Worm (Caenorhabditis elegans) whole organism, L3 larva: ENCODE results near the gene H20E11.2.

ENCODE experiments used
- R02D3.7 ChIP-seq: fragments of 150-350 bp; optimal IDR thresholded peaks from 2 replicates; lab custom pipeline; 2014; ENCODE audit warnings: missing biosample characterization, missing genetic modification characterization
- ZK546.5 ChIP-seq: sonication (generic microtip); optimal IDR thresholded peaks from 2 replicates; lab custom pipeline; 2017; ENCODE audit warnings: missing biosample characterization, missing genetic modification characterization
- aly-2 ChIP-seq: fragments of 150-350 bp; optimal IDR thresholded peaks from 2 replicates; lab custom pipeline; 2014; ENCODE audit warnings: missing biosample characterization, missing genetic modification characterization
- ama-1 ChIP-seq: fragments of 150-350 bp; optimal IDR thresholded peaks from 2 replicates; lab custom pipeline; 2018
- ceh-16 ChIP-seq: sonication (generic microtip); optimal IDR thresholded peaks from 2 replicates; lab custom pipeline; 2017; ENCODE audit warnings: missing biosample characterization, missing genetic modification characterization
- ceh-28 ChIP-seq: fragments of 150-350 bp; optimal IDR thresholded peaks from 2 replicates; lab custom pipeline; 2014; ENCODE audit warnings: missing biosample characterization, missing genetic modification reagents, missing genetic modification characterization
- ceh-82 ChIP-seq: fragments of 150-350 bp; optimal IDR thresholded peaks from 2 replicates; lab custom pipeline; 2014; ENCODE audit warnings: missing biosample characterization, missing genetic modification characterization
- ceh-9 ChIP-seq: sonication (generic microtip); optimal IDR thresholded peaks from 2 replicates; lab custom pipeline; 2018; ENCODE audit warnings: missing biosample characterization, missing genetic modification characterization
- daf-12 ChIP-seq: fragments of 150-350 bp; optimal IDR thresholded peaks from 2 replicates; lab custom pipeline; 2014; ENCODE audit warnings: missing biosample characterization, missing genetic modification reagents, missing genetic modification characterization
- egl-27 ChIP-seq: sonication (generic microtip); optimal IDR thresholded peaks from 4 replicates; lab custom pipeline; 2017; ENCODE audit warnings: missing biosample characterization, missing genetic modification reagents, missing genetic modification characterization
- egl-5 ChIP-seq: fragments of 150-350 bp; optimal IDR thresholded peaks from 2 replicates; lab custom pipeline; 2017; ENCODE audit warnings: missing biosample characterization, missing genetic modification reagents, missing genetic modification characterization, inconsistent platforms
- elt-1 ChIP-seq: fragments of 150-350 bp; optimal IDR thresholded peaks from 2 replicates; lab custom pipeline; 2014; ENCODE audit warnings: missing biosample characterization, missing genetic modification characterization
- elt-2 ChIP-seq: sonication (generic microtip); optimal IDR thresholded peaks from 2 replicates; lab custom pipeline; 2016; ENCODE audit warnings: missing genetic modification reagents, mild to moderate bottlenecking, missing genetic modification characterization, missing compliant biosample characterization
- elt-3 ChIP-seq, 3 experiments: fragments of 150-350 bp in 1 of 3; sonication (generic microtip) in 2 of 3; optimal IDR thresholded peaks; 2 replicates in 2 of 3; 4 replicates in 1 of 3; lab custom pipeline; 2014 to 2017; ENCODE audit warnings: missing biosample characterization in 3 of 3, missing genetic modification characterization in 3 of 3
- eor-1 ChIP-seq, 2 experiments: fragments of 150-350 bp; optimal IDR thresholded peaks; 2 replicates each; lab custom pipeline; 2014 to 2018; ENCODE audit warnings: missing biosample characterization in 2 of 2, missing genetic modification characterization in 2 of 2
- fkh-10 ChIP-seq: sonication (generic microtip); optimal IDR thresholded peaks from 2 replicates; lab custom pipeline; 2017; ENCODE audit warnings: missing biosample characterization, missing genetic modification reagents, missing genetic modification characterization
- fkh-2 ChIP-seq: fragments of 150-350 bp; optimal IDR thresholded peaks from 2 replicates; lab custom pipeline; 2014; ENCODE audit warnings: missing biosample characterization, missing genetic modification reagents, missing genetic modification characterization
- fos-1 ChIP-seq: fragments of 150-350 bp; optimal IDR thresholded peaks from 2 replicates; lab custom pipeline; 2014; ENCODE audit warnings: missing biosample characterization, missing genetic modification characterization
- hmg-11 ChIP-seq: sonication (generic microtip); optimal IDR thresholded peaks from 2 replicates; lab custom pipeline; 2016; ENCODE audit warnings: missing genetic modification characterization, missing compliant biosample characterization
- jun-1 ChIP-seq: fragments of 150-350 bp; optimal IDR thresholded peaks from 2 replicates; lab custom pipeline; 2014; ENCODE audit warnings: missing biosample characterization, missing genetic modification reagents, missing genetic modification characterization
- lin-15B ChIP-seq: fragments of 150-350 bp; optimal IDR thresholded peaks from 2 replicates; lab custom pipeline; 2014; ENCODE audit warnings: missing biosample characterization, missing genetic modification characterization
- lin-39 ChIP-seq: fragments of 150-350 bp; optimal IDR thresholded peaks from 2 replicates; lab custom pipeline; 2018; ENCODE audit warnings: missing biosample characterization, missing genetic modification reagents, missing genetic modification characterization
- lsy-12 ChIP-seq: sonication (generic microtip); optimal IDR thresholded peaks from 2 replicates; lab custom pipeline; 2016; ENCODE audit warnings: mild to moderate bottlenecking, missing genetic modification characterization, missing compliant biosample characterization
- mdl-1 ChIP-seq: fragments of 150-350 bp; optimal IDR thresholded peaks from 2 replicates; lab custom pipeline; 2014; ENCODE audit warnings: missing biosample characterization, missing genetic modification characterization
- mml-1 ChIP-seq: fragments of 150-350 bp; sonication (generic microtip); optimal IDR thresholded peaks from 3 replicates; lab custom pipeline; 2014; ENCODE audit warnings: missing biosample characterization, missing genetic modification characterization
- nfya-1 ChIP-seq: sonication (generic microtip); optimal IDR thresholded peaks from 2 replicates; lab custom pipeline; 2017; ENCODE audit warnings: missing genetic modification characterization, mild to moderate bottlenecking, missing compliant biosample characterization, antibody characterized with exemption, moderate library complexity; ENCODE audit not compliant: insufficient read depth
- nhr-11 ChIP-seq: fragments of 150-350 bp; optimal IDR thresholded peaks from 2 replicates; lab custom pipeline; 2014; ENCODE audit warnings: missing biosample characterization, missing genetic modification characterization
- nhr-12 ChIP-seq: fragments of 150-350 bp; optimal IDR thresholded peaks from 2 replicates; lab custom pipeline; 2014; ENCODE audit warnings: missing biosample characterization, missing genetic modification characterization
- nhr-23 ChIP-seq: fragments of 150-350 bp; optimal IDR thresholded peaks from 2 replicates; lab custom pipeline; 2014; ENCODE audit warnings: missing biosample characterization, missing genetic modification reagents, missing genetic modification characterization
- nhr-237 ChIP-seq: fragments of 150-350 bp; optimal IDR thresholded peaks from 2 replicates; lab custom pipeline; 2014; ENCODE audit warnings: missing biosample characterization, missing genetic modification characterization
- nhr-25 ChIP-seq: sonication (generic microtip); optimal IDR thresholded peaks from 2 replicates; lab custom pipeline; 2017; ENCODE audit warnings: missing biosample characterization, missing genetic modification characterization
- nhr-28 ChIP-seq: fragments of 150-350 bp; optimal IDR thresholded peaks from 2 replicates; lab custom pipeline; 2014; ENCODE audit warnings: missing biosample characterization, missing genetic modification characterization
- nhr-43 ChIP-seq: sonication (generic microtip); optimal IDR thresholded peaks from 2 replicates; lab custom pipeline; 2016; ENCODE audit warnings: mild to moderate bottlenecking, missing genetic modification characterization, missing compliant biosample characterization; ENCODE audit not compliant: poor library complexity, severe bottlenecking
- nhr-67 ChIP-seq: fragments of 150-350 bp; optimal IDR thresholded peaks from 2 replicates; lab custom pipeline; 2014; ENCODE audit warnings: missing biosample characterization, missing genetic modification characterization
- nhr-76 ChIP-seq: fragments of 150-350 bp; sonication (generic microtip); optimal IDR thresholded peaks from 5 replicates; lab custom pipeline; 2014; ENCODE audit warnings: missing biosample characterization, missing genetic modification characterization
- nhr-77 ChIP-seq: fragments of 150-350 bp; optimal IDR thresholded peaks from 2 replicates; lab custom pipeline; 2014; ENCODE audit warnings: missing biosample characterization, missing genetic modification characterization
- pha-4 ChIP-seq: fragments of 150-350 bp; optimal IDR thresholded peaks from 2 replicates; lab custom pipeline; 2014; ENCODE audit warnings: missing biosample characterization, missing genetic modification reagents, missing genetic modification characterization
- pqm-1 ChIP-seq: fragments of 150-350 bp; optimal IDR thresholded peaks from 2 replicates; lab custom pipeline; 2017; ENCODE audit warnings: missing biosample characterization, missing genetic modification characterization, inconsistent platforms
- sea-2 ChIP-seq: fragments of 150-350 bp; sonication (generic microtip); optimal IDR thresholded peaks from 4 replicates; lab custom pipeline; 2014; ENCODE audit warnings: missing biosample characterization, missing genetic modification reagents, missing genetic modification characterization
- skn-1 ChIP-seq: fragments of 150-350 bp; optimal IDR thresholded peaks from 2 replicates; lab custom pipeline; 2014; ENCODE audit warnings: missing biosample characterization, missing genetic modification characterization
- snpc-4 ChIP-seq: fragments of 150-350 bp; optimal IDR thresholded peaks from 2 replicates; lab custom pipeline; 2014; ENCODE audit warnings: missing biosample characterization, missing genetic modification characterization
- tbx-2 ChIP-seq: sonication (generic microtip); optimal IDR thresholded peaks from 2 replicates; lab custom pipeline; 2016; ENCODE audit warnings: mild to moderate bottlenecking, missing genetic modification characterization, missing compliant biosample characterization
- unc-39 ChIP-seq: sonication (generic microtip); optimal IDR thresholded peaks from 4 replicates; lab custom pipeline; 2017; ENCODE audit warnings: missing biosample characterization, missing genetic modification characterization
- unc-62 ChIP-seq: fragments of 150-350 bp; sonication (generic microtip); optimal IDR thresholded peaks from 4 replicates; lab custom pipeline; 2014; ENCODE audit warnings: missing biosample characterization, missing genetic modification reagents, missing genetic modification characterization
- zag-1 ChIP-seq: fragments of 150-350 bp; optimal IDR thresholded peaks from 2 replicates; lab custom pipeline; 2014; ENCODE audit warnings: missing biosample characterization, missing genetic modification characterization
- ztf-11 ChIP-seq: fragments of 150-350 bp; optimal IDR thresholded peaks from 2 replicates; lab custom pipeline; 2014; ENCODE audit warnings: missing biosample characterization, missing genetic modification characterization
- ztf-4 ChIP-seq: fragments of 150-350 bp; optimal IDR thresholded peaks from 2 replicates; lab custom pipeline; 2014; ENCODE audit warnings: missing biosample characterization, missing genetic modification characterization

The H20E11.2 gene

DNA sequence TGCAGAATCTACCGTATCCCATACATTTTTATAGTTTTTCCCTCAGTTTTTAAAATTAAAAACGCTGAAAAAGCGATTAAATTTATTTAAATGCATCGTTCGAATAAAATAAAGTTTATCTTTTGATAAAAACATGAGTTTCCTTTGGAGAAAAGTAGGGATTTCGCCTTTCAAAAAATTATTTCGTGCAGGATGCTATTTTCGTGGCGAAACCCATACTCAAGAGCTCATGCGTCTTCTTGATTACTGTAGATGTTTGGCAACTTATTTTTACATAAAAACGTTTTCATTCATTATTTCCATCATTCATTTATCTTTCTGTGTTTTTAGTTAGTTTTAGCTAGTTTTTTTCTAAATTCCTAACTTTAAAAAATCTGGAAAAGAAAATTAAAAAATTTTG, 37.6 kb upstream of the H20E11.2 start:
- TF ChIP-seq skn-1 (tag; lab: Kevin White, UChicago) (no peak), ceh-28 (tag; lab: Kevin White, UChicago) (no peak), ceh-82 (no peak), sea-2 (GFP tag; lab: Kevin White, UChicago) (no peak), fos-1 (tag; lab: Kevin White, UChicago) (no peak), jun-1 (tag; lab: Kevin White, UChicago) (no peak), unc-39 (no peak), lsy-12 (tag; lab: Kevin White, UChicago) (no peak), elt-3 (tag; optimal IDR thresholded peaks at IDR 0.05; lab: Kevin White, UChicago) (no peak), ztf-4 (no peak), nhr-11 (tag; lab: Kevin White, UChicago) (no peak), elt-2 (tag; lab: Kevin White, UChicago) (no peak), ztf-11 (no peak), nfya-1 (no peak), pqm-1 (no peak), ZK546.5 (tag; lab: Kevin White, UChicago) (no peak), egl-5 (tag; lab: Kevin White, UChicago) (no peak), ceh-9 (tag; lab: Kevin White, UChicago) (no peak), snpc-4 (tag; lab: Kevin White, UChicago) (no peak), lin-39 (tag; lab: Kevin White, UChicago) (no peak)
- TF ChIP-seq, all 47 proteins: peak for 0

ce11 chrIV:6790438-6791124, 37.0 kb upstream of the H20E11.2 start, which contains the start of the genes C17H12.2 and vha-8:
TSS of gene C17H12.2 (minus strand) at chrIV:6790488.
TSS of gene vha-8 (plus strand) at chrIV:6791074.
- peak; percentile 66 for TF ChIP-seq nhr-43 (tag; lab: Kevin White, UChicago)
- no peak for TF ChIP-seq nhr-67 (tag; lab: Kevin White, UChicago)
- TF ChIP-seq elt-1 (tag; lab: Kevin White, UChicago): peak; percentile 66
- TF ChIP-seq skn-1 (tag; lab: Kevin White, UChicago): peak; percentile 82
- TF ChIP-seq lin-39 (tag; lab: Kevin White, UChicago): peak; percentile 98
- peak; percentile 60 for TF ChIP-seq egl-27 (tag; lab: Kevin White, UChicago)
- TF ChIP-seq ceh-28 (tag; lab: Kevin White, UChicago): peak; percentile 88
- TF ChIP-seq jun-1 (tag; lab: Kevin White, UChicago): peak; percentile 75
- TF ChIP-seq zag-1 (tag; lab: Kevin White, UChicago): no peak
- peak; percentile 83 for TF ChIP-seq lsy-12 (tag; lab: Kevin White, UChicago)
- TF ChIP-seq nhr-12: no peak
- peak; percentile 97 for TF ChIP-seq nhr-23 (tag; lab: Kevin White, UChicago)
- TF ChIP-seq ceh-16 (tag; lab: Kevin White, UChicago): peak; percentile 40
- peak; percentile 5 for TF ChIP-seq fos-1 (tag; lab: Kevin White, UChicago)
- TF ChIP-seq unc-62 (GFP tag; lab: Kevin White, UChicago): peak; percentile 76
- peak; percentile 100 for TF ChIP-seq lin-15B (tag; lab: Kevin White, UChicago)
- peak; percentile 58 for TF ChIP-seq nhr-76 (tag; lab: Kevin White, UChicago)
- TF ChIP-seq R02D3.7 (tag; lab: Kevin White, UChicago): peak; percentile 70
- TF ChIP-seq nhr-25: peak; percentile 98
- no peak for TF ChIP-seq aly-2
- TF ChIP-seq egl-5 (tag; lab: Kevin White, UChicago): peak; percentile 98
- no peak for TF ChIP-seq nhr-237 (tag; lab: Kevin White, UChicago)
- no peak for TF ChIP-seq fkh-2 (tag; lab: Kevin White, UChicago)
- TF ChIP-seq elt-2 (tag; lab: Kevin White, UChicago): peak; percentile 74
- TF ChIP-seq ceh-9 (tag; lab: Kevin White, UChicago): no peak
- TF ChIP-seq nhr-77: peak; percentile 90
- no peak for TF ChIP-seq mml-1 (tag; lab: Kevin White, UChicago)
- no peak for TF ChIP-seq unc-39
- TF ChIP-seq ztf-4: no peak
- TF ChIP-seq snpc-4 (tag; lab: Kevin White, UChicago): peak; percentile 92
- TF ChIP-seq ama-1 (lab: Kevin White, UChicago): peak; percentile 36
- TF ChIP-seq eor-1 (tag; optimal IDR thresholded peaks at IDR 0.05; lab: Kevin White, UChicago): no peak
- TF ChIP-seq ceh-82: peak; percentile 31
- TF ChIP-seq tbx-2 (tag; lab: Kevin White, UChicago): peak; percentile 70
- TF ChIP-seq pha-4 (tag; lab: Kevin White, UChicago): peak; percentile 99
- peak; percentile 41 for TF ChIP-seq sea-2 (GFP tag; lab: Kevin White, UChicago)
- TF ChIP-seq hmg-11: peak; percentile 89
- no peak for TF ChIP-seq ZK546.5 (tag; lab: Kevin White, UChicago)
- TF ChIP-seq ztf-11: no peak
- TF ChIP-seq pqm-1: peak; percentile 77
- TF ChIP-seq elt-3 (tag; optimal IDR thresholded peaks at IDR 0.05; lab: Kevin White, UChicago): peak in 2 of 3 experiments; percentile 41 to 59
- peak; percentile 97 for TF ChIP-seq nfya-1
- peak; percentile 40 for TF ChIP-seq fkh-10 (GFP tag; lab: Kevin White, UChicago)
- no peak for TF ChIP-seq mdl-1 (tag; lab: Kevin White, UChicago)
- TF ChIP-seq nhr-11 (tag; lab: Kevin White, UChicago): peak; percentile 58
- TF ChIP-seq daf-12: no peak
- TF ChIP-seq nhr-28 (tag; lab: Kevin White, UChicago): no peak
